Worm (Caenorhabditis elegans) whole organism, young adult: ENCODE data around the gene F32D8.14.

Experiments used
- athp-1 ChIP-seq: sonication (generic microtip); optimal IDR thresholded peaks from 2 replicates; lab custom pipeline; 2017; ENCODE audit warnings: mild to moderate bottlenecking, missing genetic modification characterization, missing compliant biosample characterization
- dpl-1 ChIP-seq: fragments of 150-350 bp; optimal IDR thresholded peaks from 2 replicates; lab custom pipeline; 2014; ENCODE audit warnings: missing biosample characterization, missing genetic modification reagents, missing genetic modification characterization
- efl-1 ChIP-seq: fragments of 150-350 bp; optimal IDR thresholded peaks from 2 replicates; lab custom pipeline; 2014; ENCODE audit warnings: missing biosample characterization, missing genetic modification reagents, missing genetic modification characterization
- nhr-90 ChIP-seq: sonication (generic microtip); optimal IDR thresholded peaks from 2 replicates; lab custom pipeline; 2016; ENCODE audit warnings: missing genotype, mild to moderate bottlenecking, missing genetic modification characterization, missing compliant biosample characterization

DNA sequence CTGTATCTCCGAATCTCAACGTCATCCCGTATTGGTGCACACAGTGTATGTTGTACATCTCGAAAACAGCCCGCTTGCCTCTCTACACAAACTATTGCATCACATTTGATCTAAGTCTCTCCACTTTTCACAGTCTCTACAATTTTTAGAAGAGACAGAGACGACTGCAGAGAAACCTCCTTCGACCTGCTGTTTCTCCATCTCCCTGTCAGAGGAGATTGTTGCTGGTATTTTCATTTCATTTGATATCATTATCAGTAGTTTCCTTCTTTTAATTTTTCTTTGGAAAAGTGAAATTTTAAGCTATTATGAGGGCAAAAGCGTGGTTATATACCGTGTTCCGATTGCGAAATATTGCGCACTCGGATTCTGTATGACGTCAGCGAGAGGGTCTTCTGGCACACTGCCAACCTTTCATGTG lies 46.0 kb upstream of the F32D8.14 start:
- TF ChIP-seq dpl-1 (GFP tag; lab: Kevin White, UChicago) (no peak), nhr-90 (tag; lab: Kevin White, UChicago) (peak; percentile 57), efl-1 (GFP tag; lab: Kevin White, UChicago) (no peak), athp-1 (tag; lab: Kevin White, UChicago) (no peak)
